Worm (Caenorhabditis elegans): ENCODE results near the gene F25B5.6.

Gene F25B5.6

DNA sequence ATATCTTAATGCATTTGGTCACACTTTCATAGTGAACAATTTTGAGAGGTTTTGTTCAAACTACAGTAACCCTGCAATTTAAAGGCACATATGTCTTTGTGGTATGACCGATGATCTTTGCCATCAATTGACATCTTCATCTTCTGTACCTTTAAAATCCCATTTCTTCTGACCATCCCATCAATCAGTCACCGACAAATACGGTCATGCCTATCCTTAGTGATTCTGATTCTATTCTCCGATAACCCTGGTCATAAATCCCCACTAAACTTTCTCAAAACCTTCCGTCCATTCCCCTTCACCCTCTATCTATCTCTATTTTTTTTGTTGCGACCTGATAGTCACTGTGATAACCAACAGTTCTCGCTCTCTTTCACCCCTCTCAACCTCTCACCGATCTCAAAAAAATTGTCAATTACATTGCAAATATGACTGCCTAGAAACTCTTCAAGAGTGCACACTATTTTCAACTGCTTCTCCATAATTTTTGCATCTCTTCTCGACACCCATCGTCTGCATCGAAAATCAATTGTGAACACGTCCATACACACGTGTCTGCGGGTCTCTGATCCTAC is 15.6 kb upstream of the F25B5.6 start (continued):
- TF ChIP-seq nhr-71 (tag; optimal IDR thresholded peaks at IDR 0.05), result peak; percentile 20
- TF ChIP-seq isw-1 (GFP tag; IDR thresholded peaks at IDR 0.05), result no peak
- no peak for TF ChIP-seq unc-86 (tag; optimal IDR thresholded peaks at IDR 0.05)
- no peak for TF ChIP-seq sox-4 (tag; optimal IDR thresholded peaks at IDR 0.05)
- TF ChIP-seq fkh-8 (tag; optimal IDR thresholded peaks at IDR 0.05), result no peak
- TF ChIP-seq snu-23 (GFP tag; optimal IDR thresholded peaks at IDR 0.05), result peak; percentile 6
- no peak for TF ChIP-seq ceh-63 (GFP tag; optimal IDR thresholded peaks at IDR 0.05)
- no peak for TF ChIP-seq ceh-90 (tag; optimal IDR thresholded peaks at IDR 0.05)
- peak; percentile 72 for TF ChIP-seq nhr-85 (tag)
- no peak for TF ChIP-seq dpl-1 (GFP tag; optimal IDR thresholded peaks at IDR 0.05)
- no peak for TF ChIP-seq zip-4 (GFP tag; optimal IDR thresholded peaks at IDR 0.05)
- no peak for TF ChIP-seq hlh-17 (GFP tag; optimal IDR thresholded peaks at IDR 0.05; ENCODE audit: borderline replicate concordance)
- TF ChIP-seq F16B12.6 (tag; optimal IDR thresholded peaks at IDR 0.05), result no peak
- TF ChIP-seq ztf-4 (tag; optimal IDR thresholded peaks at IDR 0.05), result no peak
- no peak for TF ChIP-seq hpl-2 (GFP tag; optimal IDR thresholded peaks at IDR 0.05)
- TF ChIP-seq rnt-1 (tag; optimal IDR thresholded peaks at IDR 0.05), result no peak
- no peak for TF ChIP-seq pax-3 (tag; optimal IDR thresholded peaks at IDR 0.05)

DNA sequence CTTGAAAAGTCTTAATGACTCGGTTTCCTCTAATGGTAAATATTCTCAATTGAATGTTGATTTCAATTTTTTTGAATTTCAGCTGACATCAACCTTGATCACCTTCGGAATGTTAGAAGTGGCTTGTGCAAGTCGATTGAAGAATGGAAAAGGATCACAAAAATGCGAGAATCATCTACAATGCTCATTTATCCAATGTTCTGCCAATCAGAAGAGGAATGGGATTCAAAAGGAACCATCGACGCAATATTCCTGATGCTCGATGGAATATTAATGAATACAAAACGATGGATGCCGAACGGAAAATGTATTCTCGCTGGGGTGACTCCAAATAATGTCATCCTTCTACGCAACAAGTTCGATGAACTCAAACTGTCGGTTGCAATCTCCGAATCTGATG is 13.0 kb upstream of the F25B5.6 start:
- TF ChIP-seq blmp-1 (tag; optimal IDR thresholded peaks at IDR 0.05) (no peak), nhr-85 (tag) (no peak), hlh-4 (tag; optimal IDR thresholded peaks at IDR 0.05) (no peak), lin-35 (GFP tag; optimal IDR thresholded peaks at IDR 0.05) (no peak), ceh-82 (tag; optimal IDR thresholded peaks at IDR 0.05) (no peak), mab-9 (GFP tag; IDR thresholded peaks at IDR 0.05) (no peak), hlh-17 (GFP tag; optimal IDR thresholded peaks at IDR 0.05; ENCODE audit: borderline replicate concordance) (no peak), mdl-1 (tag; optimal IDR thresholded peaks at IDR 0.05) (no peak), tlp-1 (tag; optimal IDR thresholded peaks at IDR 0.05) (no peak), sup-37 (GFP tag; optimal IDR thresholded peaks at IDR 0.05) (no peak), unc-98 (GFP tag; IDR thresholded peaks at IDR 0.05) (no peak), swsn-7 (tag; optimal IDR thresholded peaks at IDR 0.05) (no peak), ceh-88 (GFP tag; IDR thresholded peaks at IDR 0.05) (no peak), ztf-11 (tag; optimal IDR thresholded peaks at IDR 0.05) (no peak), rnt-1 (tag; optimal IDR thresholded peaks at IDR 0.05) (no peak), efl-1 (optimal IDR thresholded peaks at IDR 0.05) (no peak), efl-1 (GFP tag; optimal IDR thresholded peaks at IDR 0.05 in 1 of 2) (no peak)

DNA sequence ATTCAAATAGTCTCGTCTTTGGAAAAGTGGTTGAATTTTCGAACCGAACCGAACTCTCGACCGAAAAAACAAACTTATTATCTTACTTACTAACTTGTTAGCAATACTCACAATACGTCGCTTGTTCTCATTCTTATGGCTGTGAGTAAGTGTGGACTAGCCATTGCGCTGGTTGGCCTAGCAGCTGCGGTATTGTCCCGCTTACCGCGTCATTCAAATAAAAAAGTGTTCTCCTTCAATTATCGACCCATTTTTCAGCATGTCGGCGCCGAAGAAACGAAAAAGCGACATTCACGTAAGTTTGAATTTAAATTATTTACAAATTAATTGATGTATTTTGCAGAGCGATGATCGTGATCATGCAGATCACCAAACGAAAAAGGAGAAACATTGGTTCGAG is 10.5 kb upstream of the F25B5.6 start:
- peak; percentile 39 for TF ChIP-seq rnt-1 (tag; optimal IDR thresholded peaks at IDR 0.05)
- TF ChIP-seq F16B12.6 (tag; optimal IDR thresholded peaks at IDR 0.05), result no peak
- TF ChIP-seq dpl-1 (GFP tag; optimal IDR thresholded peaks at IDR 0.05), result peak; percentile 1 to 76 (median 71)
- TF ChIP-seq unc-86 (tag; optimal IDR thresholded peaks at IDR 0.05), result no peak
- peak; percentile 11 for TF ChIP-seq lin-14 (GFP tag; optimal IDR thresholded peaks at IDR 0.05)
- no peak for TF ChIP-seq zag-1 (tag; optimal IDR thresholded peaks at IDR 0.05)
- peak in 1 of 2 experiments; percentile 20 for TF ChIP-seq lsy-2 (tag; optimal IDR thresholded peaks at IDR 0.05)
- peak; percentile 56 to 90 for TF ChIP-seq lin-35 (GFP tag; optimal IDR thresholded peaks at IDR 0.05)
- TF ChIP-seq efl-1 (optimal IDR thresholded peaks at IDR 0.05), result peak; percentile 4 to 74
- peak; percentile 69 to 98 for TF ChIP-seq efl-1 (GFP tag; optimal IDR thresholded peaks at IDR 0.05 in 1 of 2)
- peak; percentile 6 for TF ChIP-seq lin-15B (tag; optimal IDR thresholded peaks at IDR 0.05)
- TF ChIP-seq lir-3 (tag; optimal IDR thresholded peaks at IDR 0.05; ENCODE audit: poor library complexity), result no peak
